Fruit fly (Drosophila melanogaster): Measurements from ENCODE around the gene CG3792.

CG3792 gene

DNA sequence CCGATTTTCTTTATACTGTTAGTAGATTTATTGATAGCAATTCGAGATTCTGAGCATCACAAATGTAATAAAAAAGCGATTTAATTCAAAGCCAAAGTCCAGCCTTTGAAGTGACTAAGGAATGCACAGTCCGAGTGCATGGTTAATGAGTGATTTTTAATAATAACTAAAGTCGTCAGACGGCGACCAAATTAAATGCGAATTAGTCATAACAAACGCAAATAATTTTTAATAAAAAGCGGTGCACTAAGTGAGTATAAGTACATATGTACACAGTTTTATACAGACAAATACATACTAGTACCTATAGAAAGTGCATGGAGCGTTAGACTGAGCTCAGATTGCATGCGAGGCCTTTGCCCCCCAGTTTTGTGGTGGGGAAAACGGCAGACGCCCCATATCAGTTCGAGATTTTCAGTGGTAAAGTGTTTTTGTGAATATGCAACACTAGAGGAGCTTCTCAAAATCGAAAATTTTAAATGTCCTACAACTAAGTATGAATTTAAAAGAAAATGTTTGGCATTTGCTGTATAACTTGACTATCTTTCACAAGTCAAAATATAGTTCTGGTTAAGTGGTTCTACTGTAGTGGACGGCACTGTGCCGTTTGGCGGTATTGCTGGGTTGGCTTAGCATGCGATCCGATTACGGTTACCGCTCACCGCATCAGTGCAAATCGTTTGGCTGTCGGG, 25.7 kb downstream of the CG3792 start (continued):
- TF ChIP-seq crp (GFP tag; optimal IDR thresholded peaks at IDR 0.05) = no peak
- TF ChIP-seq CG6254 (GFP tag; optimal IDR thresholded peaks at IDR 0.05) = no peak
- no peak for TF ChIP-seq Asciz (GFP tag; optimal IDR thresholded peaks at IDR 0.05)
- no peak for TF ChIP-seq CG2678 (tag; optimal IDR thresholded peaks at IDR 0.05)
- no peak for TF ChIP-seq z (GFP tag; IDR thresholded peaks at IDR 0.05)
- TF ChIP-seq sim (GFP tag; IDR thresholded peaks at IDR 0.05) = no peak
- peak; percentile 15 for TF ChIP-seq CG11504 (tag; optimal IDR thresholded peaks at IDR 0.05)
- no peak for TF ChIP-seq Dref (GFP tag; IDR thresholded peaks at IDR 0.05)
- no peak for TF ChIP-seq Dek (tag; optimal IDR thresholded peaks at IDR 0.05)
- TF ChIP-seq CG1832 (GFP tag; optimal IDR thresholded peaks at IDR 0.05) = no peak
- TF ChIP-seq CG14050 (GFP tag; IDR thresholded peaks at IDR 0.05) = no peak
- 0 out of 2 replicates have a peak, but pooled peaks have one; percentile 17 for TF ChIP-seq esg (GFP tag; conservative IDR thresholded peaks at IDR 0.05)
- no peak for TF ChIP-seq CG12744 (GFP tag; optimal IDR thresholded peaks at IDR 0.05)
- TF ChIP-seq mam (GFP tag; optimal IDR thresholded peaks at IDR 0.05) = no peak
- TF ChIP-seq CG2875 (GFP tag; optimal IDR thresholded peaks at IDR 0.05) = no peak
- TF ChIP-seq CG2199 (GFP tag; IDR thresholded peaks at IDR 0.05) = no peak
- no peak for TF ChIP-seq CG1529 (GFP tag; optimal IDR thresholded peaks at IDR 0.05)
- no peak for TF ChIP-seq ham (GFP tag; IDR thresholded peaks at IDR 0.05)
- no peak for TF ChIP-seq CG7839 (tag; optimal IDR thresholded peaks at IDR 0.05)
- TF ChIP-seq gcm (GFP tag; optimal IDR thresholded peaks at IDR 0.05) = no peak
- no peak for TF ChIP-seq croc (GFP tag; conservative IDR thresholded peaks at IDR 0.05)
- TF ChIP-seq CG8924 (tag; optimal IDR thresholded peaks at IDR 0.05) = no peak
- no peak for TF ChIP-seq org-1 (GFP tag; optimal IDR thresholded peaks at IDR 0.05)
- TF ChIP-seq CG10979 (tag; optimal IDR thresholded peaks at IDR 0.05) = no peak
- 0 out of 2 replicates have a peak, but pooled peaks have one; percentile 40 for TF ChIP-seq CG17328 (GFP tag; IDR thresholded peaks at IDR 0.05)
- no peak for TF ChIP-seq Optix (GFP tag; IDR thresholded peaks at IDR 0.05)
- TF ChIP-seq ssp (GFP tag; IDR thresholded peaks at IDR 0.05) = no peak
- no peak for TF ChIP-seq Aef1 (GFP tag; IDR thresholded peaks at IDR 0.05)
- no peak for TF ChIP-seq seq (GFP tag; IDR thresholded peaks at IDR 0.05)
- no peak for TF ChIP-seq CG14441 (GFP tag; IDR thresholded peaks at IDR 0.05)
- TF ChIP-seq CG3838 (GFP tag; optimal IDR thresholded peaks at IDR 0.05) = no peak
- no peak for TF ChIP-seq NfI (GFP tag; optimal IDR thresholded peaks at IDR 0.05)
- TF ChIP-seq Drgx (GFP tag; IDR thresholded peaks at IDR 0.05) = peak; percentile 70
- no peak for TF ChIP-seq bbx (GFP tag; IDR thresholded peaks at IDR 0.05; ENCODE audit: partially characterized antibody)
- TF ChIP-seq Oli (tag; optimal IDR thresholded peaks at IDR 0.05) = peak; percentile 7
- TF ChIP-seq wor (GFP tag; IDR thresholded peaks at IDR 0.05) = no peak
- no peak for TF ChIP-seq CG10431 (GFP tag; optimal IDR thresholded peaks at IDR 0.05)
- no peak for TF ChIP-seq CG6175 (GFP tag; IDR thresholded peaks at IDR 0.05)
- peak; percentile 1 for TF ChIP-seq grau (tag; optimal IDR thresholded peaks at IDR 0.05)
- peak; percentile 29 for TF ChIP-seq Sox102F (GFP tag; optimal IDR thresholded peaks at IDR 0.05)
- no peak for TF ChIP-seq peb (GFP tag; IDR thresholded peaks at IDR 0.05)
- 0 out of 3 replicates have a peak, but pooled peaks have one; percentile 13 for TF ChIP-seq tgo (GFP tag; IDR thresholded peaks at IDR 0.05)
- TF ChIP-seq CG6854 (GFP tag; optimal IDR thresholded peaks at IDR 0.05) = no peak
- peak; percentile 72 for TF ChIP-seq sens (GFP tag)
- TF ChIP-seq CG5953 (GFP tag; IDR thresholded peaks at IDR 0.05) = no peak
- peak; percentile 54; the same call in 1 of the 2 replicates for TF ChIP-seq CG11696 (GFP tag; IDR thresholded peaks at IDR 0.05)
- TF ChIP-seq CoRest (tag; optimal IDR thresholded peaks at IDR 0.05) = no peak
- no peak for TF ChIP-seq CG33557 (GFP tag; optimal IDR thresholded peaks at IDR 0.05)
- no peak for TF ChIP-seq crol (GFP tag; IDR thresholded peaks at IDR 0.05)
- no peak for TF ChIP-seq Bteb2 (GFP tag; optimal IDR thresholded peaks at IDR 0.05)
- no peak for TF ChIP-seq Lpt (GFP tag; optimal IDR thresholded peaks at IDR 0.05)
